Fruit fly (Drosophila melanogaster): ENCODE measurements around the gene Ubc87F.

The Ubc87F gene

DNA sequence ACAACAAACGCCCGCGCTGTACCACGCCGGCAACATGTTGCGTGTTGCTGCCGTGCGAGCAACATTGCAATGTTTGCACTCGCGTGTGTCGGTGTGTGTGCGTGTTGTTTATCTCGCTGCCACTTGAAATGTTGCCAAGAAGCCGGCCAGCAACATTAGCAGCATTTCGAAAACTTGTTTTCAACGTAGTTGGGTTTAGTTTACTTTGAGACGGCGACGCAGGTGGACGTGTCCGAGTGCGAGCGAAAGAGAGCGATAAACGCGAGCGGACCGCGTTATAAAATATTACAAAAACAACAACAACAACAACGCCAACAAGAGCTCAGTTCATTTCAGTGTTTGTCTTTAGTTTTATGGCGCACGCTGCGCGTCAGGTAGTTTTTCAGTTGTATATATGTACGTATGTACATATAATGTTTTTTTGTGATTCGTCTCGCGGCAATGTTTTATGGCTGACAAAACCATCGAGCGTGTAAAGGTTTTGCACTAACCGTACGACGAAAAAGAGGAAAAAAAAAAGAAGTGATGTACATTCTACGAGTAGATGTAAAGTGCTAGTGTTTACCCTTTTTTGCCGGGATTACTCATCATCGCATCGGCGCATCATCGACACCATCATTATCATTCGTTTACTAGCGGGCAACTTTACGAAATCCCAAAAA, 2.8 kb downstream of the Ubc87F start, which contains the start of gene kmr (continued):
- no peak for TF ChIP-seq bcd (GFP tag; optimal IDR thresholded peaks at IDR 0.05)
- TF ChIP-seq CG10565 (GFP tag; optimal IDR thresholded peaks at IDR 0.05) = no peak
- no peak for TF ChIP-seq CG3065 (GFP tag; optimal IDR thresholded peaks at IDR 0.05)
- no peak for TF ChIP-seq CG15073 (GFP tag; optimal IDR thresholded peaks at IDR 0.05)
- peak; percentile 29 for TF ChIP-seq Mad (GFP tag; optimal IDR thresholded peaks at IDR 0.05)
- TF ChIP-seq Med (GFP tag) = peak; percentile 78
- peak; percentile 9 for TF ChIP-seq vfl (GFP tag; optimal IDR thresholded peaks at IDR 0.05)
- TF ChIP-seq CG7987 (GFP tag; optimal IDR thresholded peaks at IDR 0.05) = peak; percentile 81
- TF ChIP-seq pb (GFP tag; optimal IDR thresholded peaks at IDR 0.05) = peak; percentile 6
- TF ChIP-seq CG8089 (GFP tag; optimal IDR thresholded peaks at IDR 0.05) = peak; percentile 15
- peak; percentile 9 for TF ChIP-seq bigmax (GFP tag; optimal IDR thresholded peaks at IDR 0.05)
- no peak for TF ChIP-seq CG4328 (GFP tag; optimal IDR thresholded peaks at IDR 0.05)
- no peak for TF ChIP-seq lov (optimal IDR thresholded peaks at IDR 0.05)
- TF ChIP-seq lov (GFP tag; IDR thresholded peaks at IDR 0.05) = peak; percentile 57; the same call in 1 of the 3 replicates
- peak in 1 of 2 experiments; percentile 31 for TF ChIP-seq chif (GFP tag; optimal IDR thresholded peaks at IDR 0.05)
- TF ChIP-seq sc (optimal IDR thresholded peaks at IDR 0.05) = no peak
- TF ChIP-seq sc (GFP tag; optimal IDR thresholded peaks at IDR 0.05) = no peak
- TF ChIP-seq CG6791 (GFP tag; IDR thresholded peaks at IDR 0.05; ENCODE audit: partially characterized antibody) = no peak
- TF ChIP-seq nau (GFP tag; optimal IDR thresholded peaks at IDR 0.05) = peak; percentile 72
- peak; percentile 5 for TF ChIP-seq Dek (tag; optimal IDR thresholded peaks at IDR 0.05)
- TF ChIP-seq CG6854 (GFP tag; optimal IDR thresholded peaks at IDR 0.05) = peak; percentile 69
- TF ChIP-seq Usf (GFP tag; optimal IDR thresholded peaks at IDR 0.05) = no peak
- no peak for TF ChIP-seq Hmx (GFP tag; optimal IDR thresholded peaks at IDR 0.05)
- peak; percentile 23 for TF ChIP-seq nmo (GFP tag; optimal IDR thresholded peaks at IDR 0.05)
- TF ChIP-seq slbo (GFP tag; IDR thresholded peaks at IDR 0.05) = no peak
- TF ChIP-seq CG4707 (GFP tag; optimal IDR thresholded peaks at IDR 0.05) = peak; percentile 36
- TF ChIP-seq prd (optimal IDR thresholded peaks at IDR 0.05) = no peak
- no peak for TF ChIP-seq prd (GFP tag; IDR thresholded peaks at IDR 0.05)
- TF ChIP-seq dmrt99B (tag; optimal IDR thresholded peaks at IDR 0.05) = peak; percentile 39
- no peak for TF ChIP-seq CG11398 (GFP tag; optimal IDR thresholded peaks at IDR 0.05)
- TF ChIP-seq CG7928 (GFP tag; optimal IDR thresholded peaks at IDR 0.05) = no peak
- TF ChIP-seq Xbp1 (GFP tag; optimal IDR thresholded peaks at IDR 0.05) = no peak
- peak in 1 of 3 experiments; percentile 70 for TF ChIP-seq Stat92E (GFP tag; optimal IDR thresholded peaks at IDR 0.05)
- TF ChIP-seq ac (GFP tag; optimal IDR thresholded peaks at IDR 0.05) = peak; percentile 44
- peak; percentile 73 for TF ChIP-seq wek (GFP tag; optimal IDR thresholded peaks at IDR 0.05)
- TF ChIP-seq CG17328 (GFP tag; IDR thresholded peaks at IDR 0.05) = peak; percentile 48
- no peak for TF ChIP-seq jing (GFP tag; optimal IDR thresholded peaks at IDR 0.05)
- TF ChIP-seq CG13287 (GFP tag; IDR thresholded peaks at IDR 0.05; ENCODE audit: partially characterized antibody) = peak; percentile 65; the same call in 1 of the 2 replicates
- TF ChIP-seq fd64A (GFP tag; optimal IDR thresholded peaks at IDR 0.05) = no peak
- no peak for TF ChIP-seq corto (GFP tag; optimal IDR thresholded peaks at IDR 0.05)
- TF ChIP-seq CG7963 (GFP tag; IDR thresholded peaks at IDR 0.05; ENCODE audit: partially characterized antibody) = 0 out of 3 replicates have a peak, but pooled peaks have one; percentile 22
- no peak for TF ChIP-seq mam (GFP tag; optimal IDR thresholded peaks at IDR 0.05)
- peak; percentile 48 for TF ChIP-seq CG2202 (tag; optimal IDR thresholded peaks at IDR 0.05)
- no peak for TF ChIP-seq esg (GFP tag; conservative IDR thresholded peaks at IDR 0.05)
- peak; percentile 52 for TF ChIP-seq onecut (GFP tag; IDR thresholded peaks at IDR 0.05)
- no peak for TF ChIP-seq CG5245 (GFP tag; optimal IDR thresholded peaks at IDR 0.05)
- TF ChIP-seq Lhr (GFP tag; optimal IDR thresholded peaks at IDR 0.05) = no peak
- peak; percentile 26; the same call in 1 of the 2 replicates for TF ChIP-seq ranshi (GFP tag; IDR thresholded peaks at IDR 0.05)
- TF ChIP-seq CG8281 (tag; optimal IDR thresholded peaks at IDR 0.05) = no peak
- TF ChIP-seq CG12659 (GFP tag; optimal IDR thresholded peaks at IDR 0.05) = peak; percentile 24

Data from whole organism, embryonic.